Worm (Caenorhabditis elegans) whole organism, L2 larva: ENCODE data around the gene pyc-1.

Experiments used
- C34F6.9 ChIP-seq: fragments of 150-350 bp; optimal IDR thresholded peaks from 2 replicates; lab custom pipeline; 2014; ENCODE audit warnings: missing biosample characterization, missing genetic modification characterization
- F13H6.1 ChIP-seq: sonication (generic microtip); optimal IDR thresholded peaks from 2 replicates; lab custom pipeline; 2016; ENCODE audit warnings: missing genetic modification characterization, missing compliant biosample characterization
- R02D3.7 ChIP-seq: fragments of 150-350 bp; optimal IDR thresholded peaks from 2 replicates; lab custom pipeline; 2014; ENCODE audit warnings: missing biosample characterization, missing genetic modification characterization
- Y55F3AM.14 ChIP-seq: fragments of 200-800 bp; sonication (Bioruptor generic); optimal IDR thresholded peaks from 2 replicates; lab custom pipeline; 2018; ENCODE audit warnings: mild to moderate bottlenecking, missing genetic modification characterization, missing compliant biosample characterization
- ZK546.5 ChIP-seq: sonication (generic microtip); optimal IDR thresholded peaks from 2 replicates; lab custom pipeline; 2017; ENCODE audit warnings: missing biosample characterization, missing genetic modification characterization
- alr-1 ChIP-seq: fragments of 150-350 bp; optimal IDR thresholded peaks from 2 replicates; lab custom pipeline; 2014; ENCODE audit warnings: missing biosample characterization, missing genetic modification characterization
- aly-2 ChIP-seq: fragments of 150-350 bp; optimal IDR thresholded peaks from 2 replicates; lab custom pipeline; 2014; ENCODE audit warnings: missing biosample characterization, missing genetic modification characterization
- ama-1 ChIP-seq: fragments of 150-350 bp; optimal IDR thresholded peaks from 2 replicates; lab custom pipeline; 2018; ENCODE audit warnings: inconsistent platforms
- blmp-1 ChIP-seq: sonication (generic microtip); optimal IDR thresholded peaks from 2 replicates; lab custom pipeline; 2017; ENCODE audit warnings: missing genetic modification characterization, mild to moderate bottlenecking, missing compliant biosample characterization, antibody characterized with exemption, moderate library complexity; ENCODE audit not compliant: insufficient read depth
- ceh-16 ChIP-seq: fragments of 150-350 bp; optimal IDR thresholded peaks from 2 replicates; lab custom pipeline; 2014; ENCODE audit warnings: missing biosample characterization, missing genetic modification characterization
- ceh-82 ChIP-seq: fragments of 150-350 bp; optimal IDR thresholded peaks from 2 replicates; lab custom pipeline; 2014; ENCODE audit warnings: missing biosample characterization, missing genetic modification characterization
- crh-2 ChIP-seq: sonication (generic microtip); optimal IDR thresholded peaks from 2 replicates; lab custom pipeline; 2017; ENCODE audit warnings: missing biosample characterization, missing genetic modification characterization
- dmd-4 ChIP-seq: sonication (generic microtip); optimal IDR thresholded peaks from 2 replicates; lab custom pipeline; 2017; ENCODE audit warnings: missing biosample characterization, missing genetic modification characterization
- egl-27 ChIP-seq: sonication (generic microtip); optimal IDR thresholded peaks from 3 replicates; lab custom pipeline; 2017; ENCODE audit warnings: missing biosample characterization, missing genetic modification reagents, missing genetic modification characterization
- elt-1 ChIP-seq: fragments of 150-350 bp; optimal IDR thresholded peaks from 2 replicates; lab custom pipeline; 2014; ENCODE audit warnings: missing biosample characterization, missing genetic modification characterization
- elt-3 ChIP-seq: sonication (generic microtip); optimal IDR thresholded peaks from 2 replicates; lab custom pipeline; 2017; ENCODE audit warnings: missing biosample characterization, missing genetic modification characterization
- fos-1 ChIP-seq: fragments of 150-350 bp; optimal IDR thresholded peaks from 2 replicates; lab custom pipeline; 2014; ENCODE audit warnings: missing biosample characterization, missing genetic modification characterization
- gmeb-1 ChIP-seq: fragments of 150-350 bp; optimal IDR thresholded peaks from 2 replicates; lab custom pipeline; 2014; ENCODE audit warnings: missing biosample characterization, missing genetic modification characterization
- lin-11 ChIP-seq: fragments of 150-350 bp; sonication (generic microtip); optimal IDR thresholded peaks from 2 replicates; lab custom pipeline; 2014; ENCODE audit warnings: missing biosample characterization, missing genetic modification characterization, inconsistent platforms, mixed read lengths
- lin-13 ChIP-seq: fragments of 150-350 bp; optimal IDR thresholded peaks from 2 replicates; lab custom pipeline; 2014; ENCODE audit warnings: missing biosample characterization, missing genetic modification reagents, missing genetic modification characterization
- lin-39 ChIP-seq: fragments of 150-350 bp; optimal IDR thresholded peaks from 2 replicates; lab custom pipeline; 2014; ENCODE audit warnings: missing biosample characterization, missing genetic modification reagents, missing genetic modification characterization
- lsy-2 ChIP-seq, 2 experiments: fragments of 150-350 bp in 1 of 2; sonication (generic microtip) in 1 of 2; optimal IDR thresholded peaks; 2 replicates each; lab custom pipeline; 2014 to 2017; ENCODE audit warnings: missing biosample characterization in 2 of 2, missing genetic modification characterization in 2 of 2
- mab-5 ChIP-seq: fragments of 150-350 bp; optimal IDR thresholded peaks from 2 replicates; lab custom pipeline; 2014; ENCODE audit warnings: missing biosample characterization, missing genetic modification characterization
- mbf-1 ChIP-seq: sonication (generic microtip); optimal IDR thresholded peaks from 2 replicates; lab custom pipeline; 2017; ENCODE audit warnings: missing biosample characterization, missing genetic modification characterization
- nhr-11 ChIP-seq: fragments of 150-350 bp; optimal IDR thresholded peaks from 2 replicates; lab custom pipeline; 2014; ENCODE audit warnings: missing biosample characterization, missing genetic modification characterization
- nhr-12 ChIP-seq: fragments of 150-350 bp; optimal IDR thresholded peaks from 2 replicates; lab custom pipeline; 2014; ENCODE audit warnings: missing biosample characterization, missing genetic modification characterization
- nhr-129 ChIP-seq: fragments of 150-350 bp; optimal IDR thresholded peaks from 2 replicates; lab custom pipeline; 2014; ENCODE audit warnings: missing biosample characterization, missing genetic modification characterization
- nhr-21 ChIP-seq: fragments of 150-350 bp; optimal IDR thresholded peaks from 2 replicates; lab custom pipeline; 2014; ENCODE audit warnings: missing biosample characterization, missing genetic modification characterization
- nhr-23 ChIP-seq: fragments of 150-350 bp; optimal IDR thresholded peaks from 2 replicates; lab custom pipeline; 2014; ENCODE audit warnings: missing biosample characterization, missing genetic modification reagents, missing genetic modification characterization
- nhr-237 ChIP-seq: fragments of 150-350 bp; optimal IDR thresholded peaks from 2 replicates; lab custom pipeline; 2014; ENCODE audit warnings: missing biosample characterization, missing genetic modification characterization
- nhr-25 ChIP-seq: fragments of 150-350 bp; sonication (generic microtip); optimal IDR thresholded peaks from 3 replicates; lab custom pipeline; 2014; ENCODE audit warnings: missing biosample characterization, missing genetic modification characterization
- nhr-6 ChIP-seq: fragments of 150-350 bp; optimal IDR thresholded peaks from 2 replicates; lab custom pipeline; 2014; ENCODE audit warnings: missing biosample characterization, missing genetic modification characterization
- nhr-77 ChIP-seq: fragments of 150-350 bp; optimal IDR thresholded peaks from 2 replicates; lab custom pipeline; 2014; ENCODE audit warnings: missing biosample characterization, missing genetic modification characterization
- peb-1 ChIP-seq: fragments of 150-350 bp; optimal IDR thresholded peaks from 2 replicates; lab custom pipeline; 2014; ENCODE audit warnings: missing biosample characterization, missing genetic modification characterization
- sem-4 ChIP-seq: fragments of 150-350 bp; optimal IDR thresholded peaks from 2 replicates; lab custom pipeline; 2014; ENCODE audit warnings: missing biosample characterization, missing genetic modification reagents, missing genetic modification characterization
- skn-1 ChIP-seq: sonication (generic microtip); optimal IDR thresholded peaks from 2 replicates; lab custom pipeline; 2017; ENCODE audit warnings: missing biosample characterization, missing genetic modification characterization
- sma-9 ChIP-seq, 2 experiments: fragments of 150-350 bp in 1 of 2; sonication (generic microtip) in 1 of 2; optimal IDR thresholded peaks; 2 replicates each; lab custom pipeline; 2014 to 2016; ENCODE audit warnings: missing genetic modification characterization in 2 of 2, mild to moderate bottlenecking in 1 of 2, missing biosample characterization in 1 of 2, missing compliant biosample characterization in 1 of 2, missing genetic modification reagents in 1 of 2, moderate library complexity in 1 of 2
- snpc-4 ChIP-seq: fragments of 150-350 bp; optimal IDR thresholded peaks from 2 replicates; lab custom pipeline; 2014; ENCODE audit warnings: missing biosample characterization, missing genetic modification characterization
- unc-39 ChIP-seq: fragments of 150-350 bp; optimal IDR thresholded peaks from 2 replicates; lab custom pipeline; 2014; ENCODE audit warnings: missing biosample characterization, missing genetic modification characterization
- unc-55 ChIP-seq: fragments of 150-350 bp; sonication (generic microtip); optimal IDR thresholded peaks from 3 replicates; lab custom pipeline; 2014; ENCODE audit warnings: missing biosample characterization, missing genetic modification reagents, missing genetic modification characterization
- unc-62 ChIP-seq: fragments of 150-350 bp; optimal IDR thresholded peaks from 2 replicates; lab custom pipeline; 2014; ENCODE audit warnings: missing biosample characterization, missing genetic modification reagents, missing genetic modification characterization
- zag-1 ChIP-seq: fragments of 150-350 bp; optimal IDR thresholded peaks from 2 replicates; lab custom pipeline; 2014; ENCODE audit warnings: missing biosample characterization, missing genetic modification characterization
- ztf-1 ChIP-seq: fragments of 200-800 bp; sonication (Bioruptor generic); conservative IDR thresholded peaks from 2 replicates; pipeline ENCODE4 v1.3.6; 2022; ENCODE audit warnings: missing genetic modification characterization, missing compliant biosample characterization
- ztf-11 ChIP-seq: sonication (generic microtip); optimal IDR thresholded peaks from 2 replicates; lab custom pipeline; 2017; ENCODE audit warnings: missing biosample characterization, missing genetic modification characterization
- ztf-4 ChIP-seq: fragments of 150-350 bp; optimal IDR thresholded peaks from 2 replicates; lab custom pipeline; 2014; ENCODE audit warnings: missing biosample characterization, missing genetic modification characterization

Gene pyc-1

DNA sequence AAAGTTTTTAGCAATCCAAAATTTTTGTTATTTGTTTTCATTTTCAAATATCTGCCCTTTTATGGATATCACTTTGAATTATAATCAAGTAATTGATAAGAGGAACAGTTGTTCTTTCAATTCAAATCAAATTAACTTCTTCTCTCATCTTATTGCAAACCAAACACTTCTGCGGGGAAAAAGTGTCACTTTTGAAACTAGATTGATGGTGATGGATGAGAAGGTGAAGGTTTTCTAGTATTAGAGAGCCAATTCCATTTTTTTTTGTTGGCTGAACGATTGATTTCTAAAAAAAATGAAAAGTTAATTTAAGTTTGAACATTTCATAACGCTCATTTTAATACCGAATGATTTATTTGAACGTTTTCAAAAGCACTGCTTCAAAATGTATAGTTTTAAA, 42.5 kb downstream of the pyc-1 start:
- peak; percentile 45 for TF ChIP-seq unc-62 (GFP tag; lab: Kevin White, UChicago)
- no peak for TF ChIP-seq ztf-4 (tag; lab: Kevin White, UChicago)
- TF ChIP-seq nhr-25 = peak; percentile 21
- peak; percentile 20 for TF ChIP-seq crh-2 (tag; lab: Kevin White, UChicago)
- TF ChIP-seq peb-1 (tag; lab: Kevin White, UChicago) = no peak
- peak; percentile 40 for TF ChIP-seq sma-9 (GFP tag; optimal IDR thresholded peaks at IDR 0.05; lab: Kevin White, UChicago)
- TF ChIP-seq sma-9 (tag; optimal IDR thresholded peaks at IDR 0.05; lab: Kevin White, UChicago) = no peak
- TF ChIP-seq C34F6.9 (tag; lab: Kevin White, UChicago) = peak; percentile 46

DNA sequence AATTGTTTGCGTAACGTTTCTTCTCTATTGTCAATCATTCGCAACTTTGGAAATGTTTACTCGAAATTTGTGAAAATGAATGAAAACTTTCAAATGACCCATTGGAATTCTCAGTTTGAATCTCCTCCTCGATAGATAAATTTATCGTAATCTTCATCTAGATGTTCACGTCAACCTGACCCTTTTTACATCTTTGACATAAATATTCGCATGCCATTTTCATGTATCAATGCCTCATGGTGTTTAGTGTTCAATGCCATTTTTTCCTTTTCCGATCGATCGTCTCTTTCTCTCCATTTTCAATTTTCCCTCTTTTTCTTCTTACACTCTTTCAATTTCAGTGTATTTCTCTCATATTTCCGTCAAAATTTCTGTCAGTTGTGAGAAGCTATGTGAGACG, 43.0 kb downstream of the pyc-1 start:
- TF ChIP-seq egl-27 = no peak
- no peak for TF ChIP-seq nhr-237 (tag; lab: Kevin White, UChicago)
- TF ChIP-seq nhr-77 = no peak
- peak; percentile 21 for TF ChIP-seq sma-9 (GFP tag; optimal IDR thresholded peaks at IDR 0.05; lab: Kevin White, UChicago)
- TF ChIP-seq sma-9 (tag; optimal IDR thresholded peaks at IDR 0.05; lab: Kevin White, UChicago) = no peak
- peak; percentile 57 for TF ChIP-seq elt-1 (tag; lab: Kevin White, UChicago)
- no peak for TF ChIP-seq lin-39 (tag; lab: Kevin White, UChicago)
- TF ChIP-seq nhr-25 = peak; percentile 13
- TF ChIP-seq aly-2 = no peak
- no peak for TF ChIP-seq unc-55
- TF ChIP-seq ztf-11 = no peak
- TF ChIP-seq elt-3 = no peak
- TF ChIP-seq ztf-1 (GFP tag; lab: Robert Waterston, UW) = no peak
- TF ChIP-seq gmeb-1 (tag; lab: Kevin White, UChicago) = no peak
- no peak for TF ChIP-seq mbf-1
- no peak for TF ChIP-seq nhr-129 (tag; lab: Kevin White, UChicago)
- TF ChIP-seq blmp-1 (tag; lab: Kevin White, UChicago) = no peak
- no peak for TF ChIP-seq snpc-4 (tag; lab: Kevin White, UChicago)
- TF ChIP-seq lin-13 (GFP tag; lab: Kevin White, UChicago) = no peak
- no peak for TF ChIP-seq crh-2 (tag; lab: Kevin White, UChicago)
- TF ChIP-seq C34F6.9 (tag; lab: Kevin White, UChicago) = no peak
- TF ChIP-seq ceh-16 = peak; percentile 68
- TF ChIP-seq unc-39 (tag; lab: Kevin White, UChicago) = no peak
- TF ChIP-seq nhr-11 (tag; lab: Kevin White, UChicago) = no peak
- TF ChIP-seq fos-1 (tag; lab: Kevin White, UChicago) = no peak
- TF ChIP-seq R02D3.7 = no peak
- no peak for TF ChIP-seq lin-11
- TF ChIP-seq F13H6.1 (tag; lab: Kevin White, UChicago) = no peak
- no peak for TF ChIP-seq nhr-23 (tag; lab: Kevin White, UChicago)
- no peak for TF ChIP-seq ztf-4 (tag; lab: Kevin White, UChicago)
- TF ChIP-seq, all 48 proteins: peak for 4

DNA sequence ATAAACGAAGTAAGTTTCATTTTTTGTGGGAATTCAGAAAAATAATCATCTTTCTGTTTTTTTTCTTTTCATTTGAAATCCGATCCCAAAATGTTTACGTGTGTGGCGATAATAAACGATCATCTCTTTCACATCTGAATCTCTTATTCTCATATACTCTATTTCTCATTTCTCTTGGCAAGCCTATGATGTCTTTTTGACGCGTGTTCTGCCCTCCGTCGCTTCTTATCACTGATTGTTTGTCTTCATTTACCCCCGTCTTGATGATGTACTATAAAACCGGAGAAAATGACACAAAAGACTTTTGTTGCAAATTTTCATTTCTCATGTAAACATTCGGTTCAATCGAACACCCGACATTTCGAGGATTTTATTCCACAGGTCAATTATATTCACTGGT, 44.5 kb downstream of the pyc-1 start:
- TF ChIP-seq dmd-4 (tag; lab: Kevin White, UChicago) (no peak), elt-3 (no peak), skn-1 (no peak), alr-1 (tag; lab: Kevin White, UChicago) (no peak), unc-55 (no peak), nhr-6 (tag; lab: Kevin White, UChicago) (no peak), lsy-2 (tag; optimal IDR thresholded peaks at IDR 0.05; lab: Kevin White, UChicago) (peak in 1 of 2 experiments; percentile 45), sem-4 (tag; lab: Kevin White, UChicago) (no peak), R02D3.7 (no peak), ztf-11 (no peak), ztf-1 (GFP tag; lab: Robert Waterston, UW) (no peak), zag-1 (tag; lab: Kevin White, UChicago) (no peak), ztf-4 (tag; lab: Kevin White, UChicago) (no peak), mab-5 (tag; lab: Kevin White, UChicago) (no peak), Y55F3AM.14 (no peak), gmeb-1 (tag; lab: Kevin White, UChicago) (peak; percentile 27), ceh-16 (no peak), nhr-12 (tag; lab: Kevin White, UChicago) (no peak), crh-2 (tag; lab: Kevin White, UChicago) (peak; percentile 58), nhr-11 (tag; lab: Kevin White, UChicago) (no peak), unc-62 (GFP tag; lab: Kevin White, UChicago) (no peak), peb-1 (tag; lab: Kevin White, UChicago) (no peak), ama-1 (no peak), nhr-21 (peak; percentile 11), blmp-1 (tag; lab: Kevin White, UChicago) (peak; percentile 15), elt-1 (tag; lab: Kevin White, UChicago) (no peak), nhr-129 (tag; lab: Kevin White, UChicago) (peak; percentile 18), lin-13 (GFP tag; lab: Kevin White, UChicago) (no peak), egl-27 (no peak), snpc-4 (tag; lab: Kevin White, UChicago) (no peak), nhr-23 (tag; lab: Kevin White, UChicago) (no peak), lin-39 (tag; lab: Kevin White, UChicago) (no peak), ZK546.5 (no peak), mbf-1 (no peak), nhr-237 (tag; lab: Kevin White, UChicago) (no peak), unc-39 (tag; lab: Kevin White, UChicago) (no peak), fos-1 (tag; lab: Kevin White, UChicago) (peak; percentile 81), ceh-82 (tag; lab: Kevin White, UChicago) (no peak), aly-2 (no peak), C34F6.9 (tag; lab: Kevin White, UChicago) (no peak), nhr-77 (no peak), lin-11 (no peak), F13H6.1 (tag; lab: Kevin White, UChicago) (peak; percentile 27), nhr-25 (peak; percentile 25)
